Worm (Caenorhabditis elegans): Measurements from ENCODE around the gene F58E6.8.

F58E6.8 gene

ce11 chrV:9740858-9741257, 14.8 kb downstream of the F58E6.8 start, which contains the start of gene sta-2:
Gene sta-2 (plus strand): TSS chrV:9741206.
- no peak for TF ChIP-seq F52B5.7 (tag; optimal IDR thresholded peaks at IDR 0.05)
- TF ChIP-seq dpff-1 (tag; optimal IDR thresholded peaks at IDR 0.05): no peak
- no peak for TF ChIP-seq aptf-3 (GFP tag; IDR thresholded peaks at IDR 0.05)
- peak; percentile 27 for TF ChIP-seq lin-40 (tag; optimal IDR thresholded peaks at IDR 0.05)

DNA sequence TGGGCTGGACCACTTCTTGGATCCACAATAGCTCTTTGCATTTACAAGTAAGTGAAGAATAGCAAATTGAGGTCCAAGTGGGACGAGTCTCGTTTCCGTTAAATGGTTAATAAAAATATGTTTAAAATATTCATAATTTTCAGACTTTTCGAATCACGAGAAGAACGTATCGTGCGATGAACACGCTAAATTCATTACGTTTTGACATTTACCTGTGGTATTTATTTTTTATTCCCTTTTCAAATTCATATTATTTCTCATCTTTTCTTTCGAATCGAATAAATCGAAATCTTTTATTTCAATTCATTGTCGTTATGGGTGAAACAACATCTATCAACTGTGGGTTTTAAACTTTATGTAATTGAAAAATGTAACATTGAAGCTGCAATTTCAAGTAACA, 16.2 kb downstream of the F58E6.8 start, which contains the start of gene marc-1:
Gene marc-1 (plus strand): TSS at position 301 of the 400 bp plus-strand sequence.
- no peak for TF ChIP-seq ama-1 (optimal IDR thresholded peaks at IDR 0.05)
- TF ChIP-seq ama-1 (GFP tag; optimal IDR thresholded peaks at IDR 0.05): no peak
- no peak for TF ChIP-seq fkh-3 (tag; optimal IDR thresholded peaks at IDR 0.05)
- TF ChIP-seq unc-62 (GFP tag; optimal IDR thresholded peaks at IDR 0.05): no peak
- TF ChIP-seq ceh-27 (GFP tag; optimal IDR thresholded peaks at IDR 0.05): no peak
- no peak for TF ChIP-seq ZK185.1 (tag; optimal IDR thresholded peaks at IDR 0.05; ENCODE audit: poor library complexity, severe bottlenecking)
- TF ChIP-seq madf-3 (GFP tag; IDR thresholded peaks at IDR 0.05): no peak
- TF ChIP-seq tlf-1 (GFP tag; optimal IDR thresholded peaks at IDR 0.05): no peak
- TF ChIP-seq Y79H2A.3 (GFP tag; conservative IDR thresholded peaks at IDR 0.05): no peak
- no peak for TF ChIP-seq sdz-38 (tag; optimal IDR thresholded peaks at IDR 0.05)
- TF ChIP-seq efl-1 (GFP tag; optimal IDR thresholded peaks at IDR 0.05): no peak
- TF ChIP-seq mel-28 (tag; optimal IDR thresholded peaks at IDR 0.05; ENCODE audit: borderline replicate concordance): no peak
- TF ChIP-seq T07F8.4 (tag; optimal IDR thresholded peaks at IDR 0.05): no peak
- no peak for TF ChIP-seq K11D2.4 (GFP tag; IDR thresholded peaks at IDR 0.05)

ce11 chrV:9738077-9738705, 17.4 kb downstream of the F58E6.8 start:
- TF ChIP-seq rcor-1 (GFP tag; IDR thresholded peaks at IDR 0.05): no peak
- TF ChIP-seq F23B12.7 (tag; optimal IDR thresholded peaks at IDR 0.05; ENCODE audit: insufficient read depth): no peak
- TF ChIP-seq athp-1 (tag; optimal IDR thresholded peaks at IDR 0.05): no peak
- TF ChIP-seq ceh-58 (GFP tag; IDR thresholded peaks at IDR 0.05): no peak
- TF ChIP-seq lir-1 (GFP tag; conservative IDR thresholded peaks at IDR 0.05): no peak
- no peak for TF ChIP-seq bed-1 (GFP tag; IDR thresholded peaks at IDR 0.05)
- peak; percentile 48 for TF ChIP-seq nhr-80 (tag; optimal IDR thresholded peaks at IDR 0.05)

- TF ChIP-seq aptf-3 (GFP tag; IDR thresholded peaks at IDR 0.05): no peak
- peak; percentile 64 for TF ChIP-seq nhr-80 (tag; optimal IDR thresholded peaks at IDR 0.05)
- no peak for TF ChIP-seq F10E7.11 (tag; optimal IDR thresholded peaks at IDR 0.05)
- TF ChIP-seq nhr-27 (tag; optimal IDR thresholded peaks at IDR 0.05): no peak
Measured at ce11 chrV:9737287-9737686, 18.3 kb downstream of the F58E6.8 start, which contains the start of gene aqp-4. Gene aqp-4 (plus strand): TSS chrV:9737556.

ce11 chrV:9733920-9734454, 21.6 kb downstream of the F58E6.8 start, which contains the start of gene cal-7:
Gene cal-7 (plus strand): TSS chrV:9734103.
- no peak for TF ChIP-seq aptf-2 (GFP tag; conservative IDR thresholded peaks at IDR 0.05)
- TF ChIP-seq repo-1 (tag; optimal IDR thresholded peaks at IDR 0.05): peak; percentile 53
- TF ChIP-seq hlh-26 (GFP tag; conservative IDR thresholded peaks at IDR 0.05): no peak
- no peak for TF ChIP-seq K12H6.12 (tag; optimal IDR thresholded peaks at IDR 0.05)
- peak; percentile 55 for TF ChIP-seq ztf-26 (tag; optimal IDR thresholded peaks at IDR 0.05)
- TF ChIP-seq ZK185.1 (tag; optimal IDR thresholded peaks at IDR 0.05; ENCODE audit: poor library complexity, severe bottlenecking): peak; percentile 15
- TF ChIP-seq dox-1 (GFP tag; IDR thresholded peaks at IDR 0.05): no peak
- no peak for TF ChIP-seq ama-1 (optimal IDR thresholded peaks at IDR 0.05)
- peak in 1 of 2 experiments; percentile 61 for TF ChIP-seq ama-1 (GFP tag; optimal IDR thresholded peaks at IDR 0.05)
- TF ChIP-seq ekl-4 (GFP tag; IDR thresholded peaks at IDR 0.05): 0 out of 2 replicates have a peak, but pooled peaks have one; percentile 29
- TF ChIP-seq nhr-90 (tag; optimal IDR thresholded peaks at IDR 0.05): no peak
- TF ChIP-seq dpff-1 (tag; optimal IDR thresholded peaks at IDR 0.05): peak; percentile 3
- peak; percentile 18 for TF ChIP-seq lin-40 (tag; optimal IDR thresholded peaks at IDR 0.05)
- no peak; the same call in 1 of the 2 replicates for TF ChIP-seq Y53G8AR.9 (GFP tag; conservative IDR thresholded peaks at IDR 0.05)
- TF ChIP-seq C06A6.2 (GFP tag; conservative IDR thresholded peaks at IDR 0.05): no peak
- TF ChIP-seq lsl-1 (GFP tag; optimal IDR thresholded peaks at IDR 0.05): no peak
- TF ChIP-seq hlh-12 (tag; optimal IDR thresholded peaks at IDR 0.05): no peak
- peak; percentile 24 for TF ChIP-seq chd-7 (tag; optimal IDR thresholded peaks at IDR 0.05)
- TF ChIP-seq F10E7.11 (tag; optimal IDR thresholded peaks at IDR 0.05): no peak
- 0 out of 2 replicates have a peak, but pooled peaks have one; percentile 11 for TF ChIP-seq ceh-91 (GFP tag; IDR thresholded peaks at IDR 0.05)
- TF ChIP-seq F52B5.7 (tag; optimal IDR thresholded peaks at IDR 0.05): no peak

All from whole organism, young adult.